Worm (Caenorhabditis elegans) whole organism, L2 larva: ENCODE data around the gene R102.8.

Experiments
- C34F6.9 ChIP-seq: fragments of 150-350 bp; optimal IDR thresholded peaks from 2 replicates; lab custom pipeline; 2014; ENCODE audit warnings: missing biosample characterization, missing genetic modification characterization
- F13H6.1 ChIP-seq: sonication (generic microtip); optimal IDR thresholded peaks from 2 replicates; lab custom pipeline; 2016; ENCODE audit warnings: missing genetic modification characterization, missing compliant biosample characterization
- R02D3.7 ChIP-seq: fragments of 150-350 bp; optimal IDR thresholded peaks from 2 replicates; lab custom pipeline; 2014; ENCODE audit warnings: missing biosample characterization, missing genetic modification characterization
- ZK546.5 ChIP-seq: sonication (generic microtip); optimal IDR thresholded peaks from 2 replicates; lab custom pipeline; 2017; ENCODE audit warnings: missing biosample characterization, missing genetic modification characterization
- aly-2 ChIP-seq: fragments of 150-350 bp; optimal IDR thresholded peaks from 2 replicates; lab custom pipeline; 2014; ENCODE audit warnings: missing biosample characterization, missing genetic modification characterization
- ama-1 ChIP-seq: fragments of 150-350 bp; optimal IDR thresholded peaks from 2 replicates; lab custom pipeline; 2018; ENCODE audit warnings: inconsistent platforms
- blmp-1 ChIP-seq: sonication (generic microtip); optimal IDR thresholded peaks from 2 replicates; lab custom pipeline; 2017; ENCODE audit warnings: missing genetic modification characterization, mild to moderate bottlenecking, missing compliant biosample characterization, antibody characterized with exemption, moderate library complexity; ENCODE audit not compliant: insufficient read depth
- ceh-82 ChIP-seq: fragments of 150-350 bp; optimal IDR thresholded peaks from 2 replicates; lab custom pipeline; 2014; ENCODE audit warnings: missing biosample characterization, missing genetic modification characterization
- crh-2 ChIP-seq: sonication (generic microtip); optimal IDR thresholded peaks from 2 replicates; lab custom pipeline; 2017; ENCODE audit warnings: missing biosample characterization, missing genetic modification characterization
- elt-1 ChIP-seq: fragments of 150-350 bp; optimal IDR thresholded peaks from 2 replicates; lab custom pipeline; 2014; ENCODE audit warnings: missing biosample characterization, missing genetic modification characterization
- elt-3 ChIP-seq: sonication (generic microtip); optimal IDR thresholded peaks from 2 replicates; lab custom pipeline; 2017; ENCODE audit warnings: missing biosample characterization, missing genetic modification characterization
- fos-1 ChIP-seq: fragments of 150-350 bp; optimal IDR thresholded peaks from 2 replicates; lab custom pipeline; 2014; ENCODE audit warnings: missing biosample characterization, missing genetic modification characterization
- gmeb-1 ChIP-seq: fragments of 150-350 bp; optimal IDR thresholded peaks from 2 replicates; lab custom pipeline; 2014; ENCODE audit warnings: missing biosample characterization, missing genetic modification characterization
- lin-11 ChIP-seq: fragments of 150-350 bp; sonication (generic microtip); optimal IDR thresholded peaks from 2 replicates; lab custom pipeline; 2014; ENCODE audit warnings: missing biosample characterization, missing genetic modification characterization, inconsistent platforms, mixed read lengths
- lin-13 ChIP-seq: fragments of 150-350 bp; optimal IDR thresholded peaks from 2 replicates; lab custom pipeline; 2014; ENCODE audit warnings: missing biosample characterization, missing genetic modification reagents, missing genetic modification characterization
- lsy-2 ChIP-seq, 2 experiments: fragments of 150-350 bp in 1 of 2; sonication (generic microtip) in 1 of 2; optimal IDR thresholded peaks; 2 replicates each; lab custom pipeline; 2014 to 2017; ENCODE audit warnings: missing biosample characterization in 2 of 2, missing genetic modification characterization in 2 of 2
- mbf-1 ChIP-seq: sonication (generic microtip); optimal IDR thresholded peaks from 2 replicates; lab custom pipeline; 2017; ENCODE audit warnings: missing biosample characterization, missing genetic modification characterization
- mdl-1 ChIP-seq, 2 experiments: fragments of 150-350 bp in 1 of 2; sonication (generic microtip) in 1 of 2; optimal IDR thresholded peaks; 2 replicates each; lab custom pipeline; 2017; ENCODE audit warnings: missing biosample characterization in 2 of 2, missing genetic modification characterization in 2 of 2
- nhr-10 ChIP-seq: sonication (generic microtip); optimal IDR thresholded peaks from 2 replicates; lab custom pipeline; 2017; ENCODE audit warnings: missing biosample characterization, missing genetic modification characterization
- nhr-12 ChIP-seq: fragments of 150-350 bp; optimal IDR thresholded peaks from 2 replicates; lab custom pipeline; 2014; ENCODE audit warnings: missing biosample characterization, missing genetic modification characterization
- nhr-21 ChIP-seq: fragments of 150-350 bp; optimal IDR thresholded peaks from 2 replicates; lab custom pipeline; 2014; ENCODE audit warnings: missing biosample characterization, missing genetic modification characterization
- nhr-23 ChIP-seq: fragments of 150-350 bp; optimal IDR thresholded peaks from 2 replicates; lab custom pipeline; 2014; ENCODE audit warnings: missing biosample characterization, missing genetic modification reagents, missing genetic modification characterization
- nhr-25 ChIP-seq: fragments of 150-350 bp; sonication (generic microtip); optimal IDR thresholded peaks from 3 replicates; lab custom pipeline; 2014; ENCODE audit warnings: missing biosample characterization, missing genetic modification characterization
- peb-1 ChIP-seq: fragments of 150-350 bp; optimal IDR thresholded peaks from 2 replicates; lab custom pipeline; 2014; ENCODE audit warnings: missing biosample characterization, missing genetic modification characterization
- skn-1 ChIP-seq: sonication (generic microtip); optimal IDR thresholded peaks from 2 replicates; lab custom pipeline; 2017; ENCODE audit warnings: missing biosample characterization, missing genetic modification characterization
- sma-3 ChIP-seq: sonication (generic microtip); optimal IDR thresholded peaks from 2 replicates; lab custom pipeline; 2016; ENCODE audit warnings: missing genetic modification reagents, missing genetic modification characterization, missing compliant biosample characterization
- sma-9 ChIP-seq, 2 experiments: fragments of 150-350 bp in 1 of 2; sonication (generic microtip) in 1 of 2; optimal IDR thresholded peaks; 2 replicates each; lab custom pipeline; 2014 to 2016; ENCODE audit warnings: missing genetic modification characterization in 2 of 2, mild to moderate bottlenecking in 1 of 2, missing biosample characterization in 1 of 2, missing compliant biosample characterization in 1 of 2, missing genetic modification reagents in 1 of 2, moderate library complexity in 1 of 2
- unc-39 ChIP-seq: fragments of 150-350 bp; optimal IDR thresholded peaks from 2 replicates; lab custom pipeline; 2014; ENCODE audit warnings: missing biosample characterization, missing genetic modification characterization
- unc-55 ChIP-seq: fragments of 150-350 bp; sonication (generic microtip); optimal IDR thresholded peaks from 3 replicates; lab custom pipeline; 2014; ENCODE audit warnings: missing biosample characterization, missing genetic modification reagents, missing genetic modification characterization
- unc-62 ChIP-seq: fragments of 150-350 bp; optimal IDR thresholded peaks from 2 replicates; lab custom pipeline; 2014; ENCODE audit warnings: missing biosample characterization, missing genetic modification reagents, missing genetic modification characterization
- zag-1 ChIP-seq: fragments of 150-350 bp; optimal IDR thresholded peaks from 2 replicates; lab custom pipeline; 2014; ENCODE audit warnings: missing biosample characterization, missing genetic modification characterization
- ztf-4 ChIP-seq: fragments of 150-350 bp; optimal IDR thresholded peaks from 2 replicates; lab custom pipeline; 2014; ENCODE audit warnings: missing biosample characterization, missing genetic modification characterization

The R102.8 gene

ce11 chrIV:10734527-10735436 lies 44.7 kb upstream of the R102.8 start, which contains the start of the genes orc-5 and cyb-1 (continued):
- TF ChIP-seq fos-1 (peak; percentile 5), sma-3 (peak; percentile 42), peb-1 (tag; lab: Kevin White, UChicago) (no peak), ztf-4 (peak; percentile 42), zag-1 (tag; lab: Kevin White, UChicago) (no peak), ZK546.5 (no peak)

DNA sequence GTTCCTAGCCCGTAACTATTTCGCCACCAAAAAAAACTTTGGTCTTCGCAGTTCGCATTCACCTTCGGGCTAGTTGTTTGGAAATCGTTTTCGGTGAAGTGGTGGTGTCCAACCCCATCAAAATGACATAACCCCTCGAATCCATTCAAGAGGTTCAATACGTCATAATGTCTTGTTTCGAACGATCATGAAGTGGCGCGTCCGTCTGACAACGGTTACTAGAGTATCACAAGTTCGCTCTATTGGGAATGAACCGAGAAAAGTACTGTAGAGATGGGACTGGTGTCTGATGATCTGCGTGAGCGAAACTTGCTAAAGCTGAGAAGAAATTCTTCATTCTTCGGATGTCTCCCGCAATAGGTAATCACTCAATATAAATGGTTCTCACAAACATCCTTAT lies 37.7 kb upstream of the R102.8 start, which contains the start of gene ZC168.2:
TSS of gene ZC168.2 (plus strand) at position 301 of the 400 bp plus-strand sequence.
- TF ChIP-seq unc-62 (no peak), R02D3.7 (tag; lab: Kevin White, UChicago) (no peak), lin-11 (tag; lab: Kevin White, UChicago) (no peak), gmeb-1 (tag; lab: Kevin White, UChicago) (no peak), skn-1 (tag; lab: Kevin White, UChicago) (no peak), nhr-21 (tag; lab: Kevin White, UChicago) (no peak), elt-3 (tag; lab: Kevin White, UChicago) (no peak), nhr-23 (tag; lab: Kevin White, UChicago) (no peak), C34F6.9 (tag; lab: Kevin White, UChicago) (no peak), unc-39 (no peak), elt-1 (no peak), F13H6.1 (tag; lab: Kevin White, UChicago) (no peak), ceh-82 (tag; lab: Kevin White, UChicago) (no peak)

DNA sequence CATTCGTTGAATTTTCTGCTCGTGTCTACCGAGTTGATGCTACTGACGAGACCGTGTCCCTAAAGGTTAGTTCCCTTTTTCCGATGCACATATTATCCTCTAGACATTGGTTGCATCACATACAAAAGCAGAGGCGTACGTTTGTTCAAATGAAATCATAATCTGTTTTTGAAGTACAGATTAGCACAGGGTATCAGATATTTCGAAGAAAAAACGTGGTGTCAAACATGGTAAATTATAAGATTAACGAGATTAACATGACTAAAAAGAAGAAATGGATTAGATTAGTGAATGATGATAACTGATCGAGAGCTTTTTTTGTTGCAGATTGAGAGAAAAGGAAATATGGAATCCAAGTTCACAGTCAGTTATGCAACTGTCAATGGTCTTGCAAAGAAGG lies 28.8 kb upstream of the R102.8 start:
- TF ChIP-seq unc-39 (no peak), nhr-25 (tag; lab: Kevin White, UChicago) (no peak), aly-2 (no peak), nhr-10 (tag; lab: Kevin White, UChicago) (no peak), mdl-1 (tag; optimal IDR thresholded peaks at IDR 0.05; lab: Kevin White, UChicago) (no peak), elt-1 (no peak), skn-1 (tag; lab: Kevin White, UChicago) (no peak), lsy-2 (tag; optimal IDR thresholded peaks at IDR 0.05; lab: Kevin White, UChicago) (no peak), blmp-1 (tag; lab: Kevin White, UChicago) (no peak)
- TF ChIP-seq, all 48 proteins: peak for 0

- TF ChIP-seq nhr-12 (tag; lab: Kevin White, UChicago) (no peak), elt-1 (peak; percentile 25)
These were observed 28.0 kb upstream of the R102.8 start for ce11 chrIV:10718075-10718474.

DNA sequence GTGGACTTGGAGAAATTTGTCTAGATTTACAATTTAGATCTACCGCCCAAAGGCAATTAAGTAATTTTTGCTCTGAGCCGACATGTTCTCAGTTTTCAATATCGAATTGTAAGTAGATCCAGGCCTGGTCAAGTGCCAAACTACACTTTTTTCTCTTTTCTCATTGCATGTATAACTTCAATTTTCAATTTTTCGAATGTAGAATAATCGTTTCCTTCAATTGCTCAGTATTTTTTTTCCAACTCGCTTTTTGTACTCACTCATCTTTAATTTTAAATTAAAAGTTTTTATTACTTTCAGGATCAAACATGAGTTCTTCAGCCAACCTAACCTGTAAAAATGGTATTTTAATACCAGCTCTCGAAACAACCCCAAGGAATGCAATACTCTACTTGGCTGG lies 26.3 kb upstream of the R102.8 start, which contains the start of gene ncx-3:
TSS of gene ncx-3 (plus strand) at position 301 of the 400 bp plus-strand sequence.
- TF ChIP-seq lin-13 (GFP tag; lab: Kevin White, UChicago) (no peak), nhr-10 (tag; lab: Kevin White, UChicago) (no peak), ama-1 (lab: Kevin White, UChicago) (no peak), elt-3 (tag; lab: Kevin White, UChicago) (no peak), mbf-1 (tag; lab: Kevin White, UChicago) (no peak), sma-3 (no peak), crh-2 (no peak), nhr-23 (tag; lab: Kevin White, UChicago) (no peak), nhr-12 (tag; lab: Kevin White, UChicago) (no peak), unc-55 (no peak), sma-9 (GFP tag; optimal IDR thresholded peaks at IDR 0.05; lab: Kevin White, UChicago) (no peak), sma-9 (tag; optimal IDR thresholded peaks at IDR 0.05; lab: Kevin White, UChicago) (no peak), lin-11 (tag; lab: Kevin White, UChicago) (no peak), elt-1 (no peak), skn-1 (tag; lab: Kevin White, UChicago) (no peak), lsy-2 (tag; optimal IDR thresholded peaks at IDR 0.05; lab: Kevin White, UChicago) (no peak)
